Fruit fly (Drosophila melanogaster): ENCODE data around the gene Mulk.

Mulk gene

DNA sequence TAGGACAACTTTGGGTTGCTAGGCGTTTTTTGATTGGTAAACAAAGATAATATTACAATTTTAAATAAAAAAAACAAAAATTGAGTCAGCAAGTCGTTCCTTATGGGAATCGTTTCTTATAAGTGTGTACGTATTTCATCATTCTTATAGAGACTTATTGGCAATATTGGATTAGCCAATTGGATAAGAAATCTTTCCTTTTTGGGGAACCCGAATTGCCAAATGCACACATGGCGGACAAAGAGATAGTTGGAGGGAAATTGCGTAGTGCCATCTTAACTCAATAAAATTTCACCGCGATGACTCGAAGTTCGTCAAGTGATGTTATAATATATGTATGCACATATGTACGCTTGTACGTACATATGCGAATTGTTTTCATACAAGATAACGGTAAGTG is 21.4 kb downstream of the Mulk start:
- TF ChIP-seq CG12605 (GFP tag; IDR thresholded peaks at IDR 0.05) (no peak), EcR (GFP tag; optimal IDR thresholded peaks at IDR 0.05) (no peak), Ets98B (GFP tag; IDR thresholded peaks at IDR 0.05) (no peak), CG8301 (tag; optimal IDR thresholded peaks at IDR 0.05) (no peak), CG17806 (tag; optimal IDR thresholded peaks at IDR 0.05) (no peak), CG10348 (GFP tag; IDR thresholded peaks at IDR 0.05) (no peak), D1 (tag; optimal IDR thresholded peaks at IDR 0.05) (no peak), CG8159 (tag; optimal IDR thresholded peaks at IDR 0.05) (no peak), Snoo (tag; optimal IDR thresholded peaks at IDR 0.05) (no peak), rn (GFP tag; IDR thresholded peaks at IDR 0.05) (no peak), CG9948 (tag; optimal IDR thresholded peaks at IDR 0.05) (no peak), CG13204 (GFP tag; optimal IDR thresholded peaks at IDR 0.05) (no peak)

dm6 chr2L:10292066-10292560 is 22.3 kb downstream of the Mulk start, which contains the start of gene Ufd4:
TSS of gene Ufd4 (minus strand) at chr2L:10292365.
- no peak for TF ChIP-seq CG8159 (tag; optimal IDR thresholded peaks at IDR 0.05)
- TF ChIP-seq CG17806 (tag; optimal IDR thresholded peaks at IDR 0.05) = peak; percentile 49
- TF ChIP-seq D1 (tag; optimal IDR thresholded peaks at IDR 0.05) = no peak
- peak; percentile 38 for TF ChIP-seq CG15710 (tag; optimal IDR thresholded peaks at IDR 0.05)
- TF ChIP-seq CG10348 (GFP tag; IDR thresholded peaks at IDR 0.05) = no peak
- TF ChIP-seq rn (GFP tag; IDR thresholded peaks at IDR 0.05) = no peak
- no peak for TF ChIP-seq Pif1B (GFP tag; optimal IDR thresholded peaks at IDR 0.05)
- TF ChIP-seq CG13204 (GFP tag; optimal IDR thresholded peaks at IDR 0.05) = no peak
- no peak; the same call in 1 of the 2 replicates for TF ChIP-seq Ets98B (GFP tag; IDR thresholded peaks at IDR 0.05)
- TF ChIP-seq CG32121 (GFP tag; IDR thresholded peaks at IDR 0.05) = peak; percentile 66
- no peak for TF ChIP-seq CG9948 (tag; optimal IDR thresholded peaks at IDR 0.05)
- TF ChIP-seq CG34367 (tag; optimal IDR thresholded peaks at IDR 0.05) = no peak
- no peak for TF ChIP-seq CG12605 (GFP tag; IDR thresholded peaks at IDR 0.05)

DNA sequence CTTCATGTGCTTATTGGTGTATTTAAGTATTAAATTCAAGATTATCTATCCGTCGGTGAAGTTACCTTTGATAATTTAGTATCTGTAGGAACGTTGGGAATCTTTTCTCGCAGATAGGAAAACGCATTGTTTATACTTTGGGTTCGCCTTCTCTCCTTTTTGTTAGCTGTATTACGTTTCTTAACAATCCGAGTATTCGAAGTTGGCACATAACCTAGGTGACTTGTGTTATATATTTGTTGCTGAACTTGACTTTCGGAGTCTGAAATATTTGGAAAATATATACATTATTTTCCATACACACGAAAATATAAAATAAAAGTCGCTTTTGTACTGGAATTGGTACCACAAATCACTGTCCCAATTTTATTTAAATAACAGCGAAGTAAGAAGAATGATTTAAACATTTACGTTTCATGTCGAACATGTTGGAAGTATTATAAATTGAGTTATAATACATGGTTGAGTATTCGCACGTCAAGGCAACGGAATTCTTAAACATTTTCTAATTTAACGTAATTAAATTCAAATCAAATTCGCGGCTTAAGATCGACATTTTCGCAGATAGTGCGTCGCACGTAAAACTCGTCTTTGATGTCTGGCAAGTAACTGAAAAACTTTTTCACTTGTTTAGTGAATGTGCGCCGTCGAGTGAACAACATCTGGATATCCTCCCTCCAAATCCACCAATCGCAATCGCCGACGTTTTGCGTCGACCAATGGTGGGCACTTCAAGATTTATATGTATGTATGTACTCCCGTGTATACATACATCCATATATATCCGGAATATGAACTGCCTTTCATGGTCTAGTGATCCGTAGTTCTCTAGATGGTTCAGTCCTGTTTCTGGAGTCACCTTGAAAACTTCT is 25.2 kb downstream of the Mulk start, which contains the start of gene Hand:
Gene Hand (minus strand): TSS at position 588 of the 872 bp plus-strand sequence.
- TF ChIP-seq CG9948 (tag; optimal IDR thresholded peaks at IDR 0.05) (no peak), Snoo (tag; optimal IDR thresholded peaks at IDR 0.05) (no peak), Pif1B (GFP tag; optimal IDR thresholded peaks at IDR 0.05) (no peak), CG13204 (GFP tag; optimal IDR thresholded peaks at IDR 0.05) (no peak), D1 (tag; optimal IDR thresholded peaks at IDR 0.05) (no peak), CG17806 (tag; optimal IDR thresholded peaks at IDR 0.05) (no peak), CG8159 (tag; optimal IDR thresholded peaks at IDR 0.05) (no peak), CG4496 (GFP tag; IDR thresholded peaks at IDR 0.05) (no peak), gl (tag; optimal IDR thresholded peaks at IDR 0.05) (no peak), EcR (GFP tag; optimal IDR thresholded peaks at IDR 0.05) (no peak), CG12605 (GFP tag; IDR thresholded peaks at IDR 0.05) (no peak), CG8301 (tag; optimal IDR thresholded peaks at IDR 0.05) (no peak), CG14655 (GFP tag; optimal IDR thresholded peaks at IDR 0.05) (no peak)

dm6 chr2L:10298306-10298705 is 28.5 kb downstream of the Mulk start:
- TF ChIP-seq CG8301 (tag; optimal IDR thresholded peaks at IDR 0.05) = no peak
- TF ChIP-seq EcR (GFP tag; optimal IDR thresholded peaks at IDR 0.05) = no peak
- no peak for TF ChIP-seq Pif1A (GFP tag; optimal IDR thresholded peaks at IDR 0.05)
- no peak for TF ChIP-seq CG9948 (tag; optimal IDR thresholded peaks at IDR 0.05)
- no peak for TF ChIP-seq CG13204 (GFP tag; optimal IDR thresholded peaks at IDR 0.05)
- TF ChIP-seq D1 (tag; optimal IDR thresholded peaks at IDR 0.05) = no peak
- no peak for TF ChIP-seq CG14655 (GFP tag; optimal IDR thresholded peaks at IDR 0.05)
- TF ChIP-seq Snoo (tag; optimal IDR thresholded peaks at IDR 0.05) = no peak
- no peak for TF ChIP-seq CG12605 (GFP tag; IDR thresholded peaks at IDR 0.05)
- TF ChIP-seq Pif1B (GFP tag; optimal IDR thresholded peaks at IDR 0.05) = no peak
- TF ChIP-seq CG17806 (tag; optimal IDR thresholded peaks at IDR 0.05) = no peak
- no peak for TF ChIP-seq fd96Ca (GFP tag; IDR thresholded peaks at IDR 0.05)
- no peak for TF ChIP-seq CG10348 (GFP tag; IDR thresholded peaks at IDR 0.05)
- TF ChIP-seq Ets98B (GFP tag; IDR thresholded peaks at IDR 0.05) = no peak
- TF ChIP-seq rn (GFP tag; IDR thresholded peaks at IDR 0.05) = no peak
- no peak for TF ChIP-seq CG15710 (tag; optimal IDR thresholded peaks at IDR 0.05)
- TF ChIP-seq CG34367 (tag; optimal IDR thresholded peaks at IDR 0.05) = no peak
- TF ChIP-seq CG32121 (GFP tag; IDR thresholded peaks at IDR 0.05) = no peak
- no peak for TF ChIP-seq CG4496 (GFP tag; IDR thresholded peaks at IDR 0.05)

- TF ChIP-seq CG32121 (GFP tag; IDR thresholded peaks at IDR 0.05) = peak; percentile 43; the same call in 1 of the 2 replicates
- no peak for TF ChIP-seq Pif1B (GFP tag; optimal IDR thresholded peaks at IDR 0.05)
- peak; percentile 6 for TF ChIP-seq CG8301 (tag; optimal IDR thresholded peaks at IDR 0.05)
Observed at dm6 chr2L:10299077-10299809, 29.4 kb downstream of the Mulk start.

DNA sequence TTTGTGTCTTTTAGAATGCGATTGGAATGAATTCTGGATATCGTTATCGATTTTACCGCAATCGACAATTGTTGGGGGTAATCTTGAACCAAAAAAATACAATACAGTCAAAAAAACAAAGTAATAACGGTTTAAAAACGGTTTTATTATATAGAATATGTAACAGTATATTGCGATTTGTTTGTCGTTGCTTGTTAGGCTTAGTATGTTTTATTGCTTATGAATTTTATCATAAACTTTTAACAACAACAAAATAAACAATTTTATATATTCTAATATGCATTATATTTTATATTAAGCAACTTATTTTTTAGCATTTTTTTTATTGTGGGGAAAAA is 29.9 kb downstream of the Mulk start, which contains the start of gene CYLD:
Gene CYLD (minus strand): TSS at position 38 of the 338 bp plus-strand sequence.
- TF ChIP-seq gl (tag; optimal IDR thresholded peaks at IDR 0.05) (no peak), CG8301 (tag; optimal IDR thresholded peaks at IDR 0.05) (peak; percentile 68), D1 (tag; optimal IDR thresholded peaks at IDR 0.05) (peak; percentile 82), Pif1B (GFP tag; optimal IDR thresholded peaks at IDR 0.05) (no peak), CG34367 (tag; optimal IDR thresholded peaks at IDR 0.05) (peak; percentile 43), CG14655 (GFP tag; optimal IDR thresholded peaks at IDR 0.05) (no peak), CG9948 (tag; optimal IDR thresholded peaks at IDR 0.05) (peak; percentile 58), CG32121 (GFP tag; IDR thresholded peaks at IDR 0.05) (peak; percentile 76; the same call in 1 of the 2 replicates), Snoo (tag; optimal IDR thresholded peaks at IDR 0.05) (peak; percentile 38), CG15710 (tag; optimal IDR thresholded peaks at IDR 0.05) (peak; percentile 50), CG17806 (tag; optimal IDR thresholded peaks at IDR 0.05) (peak; percentile 66), Ets98B (GFP tag; IDR thresholded peaks at IDR 0.05) (no peak; the same call in 1 of the 2 replicates)

Data from whole organism, pupa.